Worm (Caenorhabditis elegans) whole organism, L4/young adult: ENCODE results near the gene kcc-1.
"Not testable (repeated sequence)": the region's sequence is repeated elsewhere in the genome, so short reads cannot be mapped to it uniquely, and the experiment has no call there.

Experiments used
- W03F9.2 ChIP-seq: fragments of 150-350 bp; optimal IDR thresholded peaks from 2 replicates; lab custom pipeline; 2014; ENCODE audit warnings: missing biosample characterization, missing genetic modification characterization
- dao-5 ChIP-seq: sonication (generic microtip); optimal IDR thresholded peaks from 2 replicates; lab custom pipeline; 2016; ENCODE audit warnings: missing genotype, missing genetic modification characterization, moderate library complexity, missing compliant biosample characterization
- him-1 ChIP-seq: sonication (generic microtip); optimal IDR thresholded peaks from 2 replicates; lab custom pipeline; 2016; ENCODE audit warnings: missing genotype, missing genetic modification reagents, missing genetic modification characterization, missing compliant biosample characterization

Gene kcc-1

ce11 chrIV:7243913-7244312 is 37.8 kb downstream of the kcc-1 start, which contains the start of gene afmd-1:
afmd-1 (plus strand) TSS chrIV:7244228.
- TF ChIP-seq dao-5 (no peak), W03F9.2 (tag; lab: Kevin White, UChicago) (no peak), him-1 (tag; lab: Kevin White, UChicago) (no peak)

ce11 chrIV:7245592-7245991 is 39.5 kb downstream of the kcc-1 start:
- no peak for TF ChIP-seq W03F9.2 (tag; lab: Kevin White, UChicago)
- no peak for TF ChIP-seq dao-5
- TF ChIP-seq him-1 (tag; lab: Kevin White, UChicago): no peak

- no peak for TF ChIP-seq dao-5
- TF ChIP-seq him-1 (tag; lab: Kevin White, UChicago): no peak
- TF ChIP-seq W03F9.2 (tag; lab: Kevin White, UChicago): no peak
These were observed 40.5 kb downstream of the kcc-1 start, which contains the start of gene col-114 for ce11 chrIV:7246553-7246952. col-114 (minus strand) TSS chrIV:7246653.

DNA sequence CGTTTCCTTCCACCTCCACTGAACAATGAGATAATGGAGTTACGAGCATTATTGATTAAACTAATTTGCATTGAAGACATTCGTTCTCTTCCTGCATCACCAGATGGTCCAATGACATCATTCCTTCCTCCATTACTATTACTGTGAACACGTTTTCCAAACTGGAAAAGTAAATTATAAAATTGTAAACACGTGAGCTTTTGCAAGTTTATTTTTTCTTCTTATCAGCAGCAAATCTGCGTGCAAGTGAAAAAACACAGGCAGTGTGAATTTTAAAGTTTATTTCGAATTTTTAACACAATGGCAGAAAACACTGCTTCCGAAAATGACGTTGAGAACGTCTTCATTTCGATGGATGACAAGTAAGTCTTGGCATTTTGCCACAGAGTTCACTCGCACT is 41.2 kb downstream of the kcc-1 start, which contains the start of gene D2024.1:
D2024.1 (plus strand) TSS at position 301 of the 400 bp plus-strand sequence.
- TF ChIP-seq W03F9.2 (tag; lab: Kevin White, UChicago); him-1 (tag; lab: Kevin White, UChicago); dao-5: not testable (repeated sequence)

ce11 chrIV:7250158-7250557 is 44.1 kb downstream of the kcc-1 start, which contains the start of gene D2024.18:
D2024.18 (plus strand) TSS chrIV:7250458.
- no peak for TF ChIP-seq dao-5
- TF ChIP-seq him-1 (tag; lab: Kevin White, UChicago): no peak
- TF ChIP-seq W03F9.2 (tag; lab: Kevin White, UChicago): no peak

ce11 chrIV:7253271-7253670 is 47.2 kb downstream of the kcc-1 start:
- TF ChIP-seq him-1 (tag; lab: Kevin White, UChicago): no peak
- TF ChIP-seq W03F9.2 (tag; lab: Kevin White, UChicago): no peak
- no peak for TF ChIP-seq dao-5

DNA sequence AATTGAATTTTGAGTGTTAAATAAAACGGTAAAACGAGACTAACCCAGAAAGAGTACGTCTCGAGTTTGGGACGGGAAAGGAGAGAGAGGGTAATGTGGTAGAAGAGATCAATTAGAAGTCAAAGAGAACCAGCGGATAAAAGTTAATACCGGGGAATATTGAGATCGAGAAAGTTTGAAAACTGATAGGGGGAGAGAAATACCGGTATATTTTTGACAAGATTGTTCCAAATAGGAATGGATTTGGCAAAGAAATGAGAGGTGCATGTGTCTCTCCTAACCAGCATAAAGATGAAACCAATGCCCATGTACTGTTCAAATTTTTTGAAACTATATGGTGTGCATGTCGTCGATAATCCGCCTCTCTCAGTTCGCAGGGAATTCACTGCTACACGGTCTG is 48.6 kb downstream of the kcc-1 start, which contains the start of gene C06E4.5:
C06E4.5 (plus strand) TSS at position 301 of the 400 bp plus-strand sequence.
- TF ChIP-seq him-1 (tag; lab: Kevin White, UChicago); W03F9.2 (tag; lab: Kevin White, UChicago); dao-5: not testable (repeated sequence)

ce11 chrIV:7258253-7258652 is 52.2 kb downstream of the kcc-1 start, which contains the start of gene C06E4.6:
C06E4.6 (minus strand) TSS chrIV:7258303.
- TF ChIP-seq him-1 (tag; lab: Kevin White, UChicago) (no peak), dao-5 (no peak), W03F9.2 (tag; lab: Kevin White, UChicago) (no peak)

DNA sequence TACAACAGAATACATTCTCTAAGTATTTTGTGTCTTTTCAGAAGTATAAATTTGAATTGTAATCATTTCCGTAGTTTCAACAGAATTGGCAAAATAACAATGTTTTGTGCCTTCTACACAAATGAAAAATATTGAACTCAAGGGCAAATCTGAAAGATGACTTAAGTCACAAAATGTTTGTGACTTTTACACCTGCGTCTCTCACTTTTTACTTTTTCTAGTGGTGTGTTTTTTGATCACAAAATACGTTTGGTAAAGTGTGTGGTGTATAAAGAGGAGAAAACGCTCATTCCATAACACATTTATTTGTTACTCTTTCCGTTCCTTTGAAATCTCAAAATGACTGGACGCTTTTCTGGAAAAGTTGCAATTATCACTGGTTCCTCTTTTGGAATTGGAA is 54.5 kb downstream of the kcc-1 start, which contains the start of gene C06E4.3:
C06E4.3 (plus strand) TSS at position 289 of the 400 bp plus-strand sequence.
- no peak for TF ChIP-seq W03F9.2 (tag; lab: Kevin White, UChicago)
- no peak for TF ChIP-seq dao-5
- TF ChIP-seq him-1 (tag; lab: Kevin White, UChicago): no peak

ce11 chrIV:7263137-7263536 is 57.1 kb downstream of the kcc-1 start, which contains the start of gene glb-2:
glb-2 (minus strand) TSS chrIV:7263237.
- TF ChIP-seq W03F9.2 (tag; lab: Kevin White, UChicago) (no peak), him-1 (tag; lab: Kevin White, UChicago) (no peak), dao-5 (no peak)
